Worm (Caenorhabditis elegans): Measurements from ENCODE around the gene hrg-3.

Gene hrg-3

ce11 chrV:9733920-9734454 lies 22.3 kb upstream of the hrg-3 start, which contains the start of gene cal-7 (continued):
- no peak for TF ChIP-seq unc-98 (GFP tag; IDR thresholded peaks at IDR 0.05)

ce11 chrV:9737287-9737686 lies 19.0 kb upstream of the hrg-3 start, which contains the start of gene aqp-4:
Gene aqp-4, plus strand, starts transcription at chrV:9737556.
- TF ChIP-seq pax-3 (tag; optimal IDR thresholded peaks at IDR 0.05) (no peak), fkh-8 (tag; optimal IDR thresholded peaks at IDR 0.05) (no peak), elt-2 (tag; optimal IDR thresholded peaks at IDR 0.05) (peak; percentile 26)

- TF ChIP-seq efl-3 (GFP tag; optimal IDR thresholded peaks at IDR 0.05) (no peak), ceh-88 (GFP tag; IDR thresholded peaks at IDR 0.05) (no peak), vab-15 (tag; optimal IDR thresholded peaks at IDR 0.05) (no peak), nhr-19 (GFP tag; conservative IDR thresholded peaks at IDR 0.05) (no peak), elt-2 (tag; optimal IDR thresholded peaks at IDR 0.05) (peak; percentile 56), dpl-1 (GFP tag; optimal IDR thresholded peaks at IDR 0.05) (no peak), swsn-7 (tag; optimal IDR thresholded peaks at IDR 0.05) (no peak), efl-1 (optimal IDR thresholded peaks at IDR 0.05) (no peak), efl-1 (GFP tag; optimal IDR thresholded peaks at IDR 0.05 in 1 of 2) (peak in 1 of 2 experiments; percentile 73), lin-35 (GFP tag; optimal IDR thresholded peaks at IDR 0.05) (no peak)
Measured at ce11 chrV:9738077-9738705, 18.1 kb upstream of the hrg-3 start.

DNA sequence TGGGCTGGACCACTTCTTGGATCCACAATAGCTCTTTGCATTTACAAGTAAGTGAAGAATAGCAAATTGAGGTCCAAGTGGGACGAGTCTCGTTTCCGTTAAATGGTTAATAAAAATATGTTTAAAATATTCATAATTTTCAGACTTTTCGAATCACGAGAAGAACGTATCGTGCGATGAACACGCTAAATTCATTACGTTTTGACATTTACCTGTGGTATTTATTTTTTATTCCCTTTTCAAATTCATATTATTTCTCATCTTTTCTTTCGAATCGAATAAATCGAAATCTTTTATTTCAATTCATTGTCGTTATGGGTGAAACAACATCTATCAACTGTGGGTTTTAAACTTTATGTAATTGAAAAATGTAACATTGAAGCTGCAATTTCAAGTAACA lies 16.9 kb upstream of the hrg-3 start, which contains the start of gene marc-1:
Gene marc-1 (plus strand): TSS at position 301 of the 400 bp plus-strand sequence.
- TF ChIP-seq ets-5 (GFP tag; IDR thresholded peaks at IDR 0.05): no peak
- no peak for TF ChIP-seq fkh-4 (tag; optimal IDR thresholded peaks at IDR 0.05; ENCODE audit: borderline replicate concordance)

DNA sequence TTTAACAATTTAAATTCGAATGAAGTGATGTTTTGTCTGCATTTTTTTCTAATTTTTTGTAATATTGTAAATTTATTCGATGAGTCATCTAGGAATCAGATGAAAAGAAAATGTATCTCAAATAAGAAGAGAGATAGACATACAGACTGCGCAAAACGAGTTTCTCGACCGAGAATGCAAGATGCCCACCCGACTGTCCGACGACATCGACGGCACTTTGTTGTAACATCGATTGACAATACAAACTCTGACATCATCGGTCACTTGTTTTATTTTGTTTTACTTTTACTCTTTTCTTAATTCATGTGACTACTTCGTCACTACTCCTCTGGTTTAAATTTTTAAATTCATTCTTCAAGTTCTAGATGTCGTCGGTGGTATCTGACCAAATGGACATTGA lies 15.4 kb upstream of the hrg-3 start, which contains the start of gene sta-2:
Gene sta-2 (plus strand): TSS at position 349 of the 400 bp plus-strand sequence.
- TF ChIP-seq nhr-12 (tag; optimal IDR thresholded peaks at IDR 0.05) (no peak), grh-1 (GFP tag; IDR thresholded peaks at IDR 0.05) (peak; percentile 81), nhr-11 (tag; optimal IDR thresholded peaks at IDR 0.05) (no peak), ceh-88 (GFP tag; IDR thresholded peaks at IDR 0.05) (no peak), nhr-20 (tag; optimal IDR thresholded peaks at IDR 0.05) (peak; percentile 70), unc-130 (tag; optimal IDR thresholded peaks at IDR 0.05) (peak; percentile 35), sup-37 (GFP tag; optimal IDR thresholded peaks at IDR 0.05) (no peak), ztf-11 (tag; optimal IDR thresholded peaks at IDR 0.05) (no peak), xbp-1 (tag; optimal IDR thresholded peaks at IDR 0.05) (no peak), efl-1 (optimal IDR thresholded peaks at IDR 0.05) (no peak), efl-1 (GFP tag; optimal IDR thresholded peaks at IDR 0.05 in 1 of 2) (peak in 1 of 2 experiments; percentile 64), ama-1 (optimal IDR thresholded peaks at IDR 0.05) (no peak), C04F5.9 (tag; optimal IDR thresholded peaks at IDR 0.05) (no peak), unc-30 (tag; optimal IDR thresholded peaks at IDR 0.05) (no peak), ztf-4 (tag; optimal IDR thresholded peaks at IDR 0.05) (no peak), skn-1 (tag; optimal IDR thresholded peaks at IDR 0.05) (no peak), blmp-1 (tag; optimal IDR thresholded peaks at IDR 0.05) (peak; percentile 86), hpl-2 (GFP tag; optimal IDR thresholded peaks at IDR 0.05) (no peak), nhr-28 (tag; optimal IDR thresholded peaks at IDR 0.05) (no peak), sptf-1 (tag; optimal IDR thresholded peaks at IDR 0.05) (no peak), nhr-19 (GFP tag; conservative IDR thresholded peaks at IDR 0.05) (no peak), hlh-4 (tag; optimal IDR thresholded peaks at IDR 0.05) (no peak), lsy-2 (tag; optimal IDR thresholded peaks at IDR 0.05) (peak in 1 of 2 experiments; percentile 48), lin-39 (tag; optimal IDR thresholded peaks at IDR 0.05) (no peak), snu-23 (GFP tag; optimal IDR thresholded peaks at IDR 0.05) (peak; percentile 66), lin-13 (GFP tag; optimal IDR thresholded peaks at IDR 0.05) (no peak), elt-2 (tag; optimal IDR thresholded peaks at IDR 0.05) (no peak), alr-1 (tag; optimal IDR thresholded peaks at IDR 0.05; ENCODE audit: borderline replicate concordance) (no peak), dpl-1 (GFP tag; optimal IDR thresholded peaks at IDR 0.05) (no peak), Y116A8C.19 (tag; optimal IDR thresholded peaks at IDR 0.05; ENCODE audit: borderline replicate concordance) (no peak), tlp-1 (tag; optimal IDR thresholded peaks at IDR 0.05) (no peak), isw-1 (GFP tag; IDR thresholded peaks at IDR 0.05) (no peak), lin-35 (GFP tag; optimal IDR thresholded peaks at IDR 0.05) (peak in 1 of 2 experiments; percentile 57), mdl-1 (tag; optimal IDR thresholded peaks at IDR 0.05) (peak in 1 of 2 experiments; percentile 61), nhr-71 (tag; optimal IDR thresholded peaks at IDR 0.05) (peak; percentile 67)

Data from whole organism, L1 larva.